Fruit fly (Drosophila melanogaster) whole organism: ENCODE measurements around the gene CG14818.

ENCODE experiments used
- CG8478 ChIP-seq: fragments of >200 bp; optimal IDR thresholded peaks from 2 replicates; lab custom pipeline; 2018; ENCODE audit warnings: inconsistent platforms
- Dll ChIP-seq: fragments of >200 bp; optimal IDR thresholded peaks from 2 replicates; lab custom pipeline; 2017
- EcR ChIP-seq, 2 experiments: fragments of >200 bp; optimal IDR thresholded peaks; 2 replicates each; lab custom pipeline; 2017; ENCODE audit warnings: missing biosample characterization in 2 of 2, missing genetic modification characterization in 2 of 2, missing genetic modification reagents in 2 of 2
- pan ChIP-seq: fragments of >200 bp; optimal IDR thresholded peaks from 2 replicates; lab custom pipeline; 2017
- psq ChIP-seq: fragments of >200 bp; optimal IDR thresholded peaks from 2 replicates; lab custom pipeline; 2017
- usp ChIP-seq: fragments of >200 bp; optimal IDR thresholded peaks from 2 replicates; lab custom pipeline; 2017; ENCODE audit warnings: missing biosample characterization, missing genetic modification characterization, mixed read lengths

CG14818 gene

dm6 chrX:1879606-1880110 is at the start of gene CG14818:
CG14818 (minus strand) TSS chrX:1879774.
- TF ChIP-seq psq (no peak), pan (lab: Kevin White, UChicago) (no peak), Dll (no peak), CG8478 (no peak), EcR (GFP tag; optimal IDR thresholded peaks at IDR 0.05; lab: Kevin White, UChicago) (no peak), usp (GFP tag; lab: Kevin White, UChicago) (no peak)

- TF ChIP-seq pan (lab: Kevin White, UChicago) (no peak), Dll (no peak), EcR (GFP tag; optimal IDR thresholded peaks at IDR 0.05; lab: Kevin White, UChicago) (no peak), psq (no peak), CG8478 (no peak), usp (GFP tag; lab: Kevin White, UChicago) (no peak)
Measured at dm6 chrX:1927473-1928306, 48.1 kb upstream of the CG14818 start, which contains the start of gene CG11596. CG11596 (plus strand) TSS chrX:1927683.

- TF ChIP-seq CG8478 (no peak), Dll (peak; percentile 26)
Measured at dm6 chrX:1922765-1923501, 43.4 kb upstream of the CG14818 start, which contains the start of the genes eIF2Bepsilon and Ocrl. eIF2Bepsilon (minus strand) TSS chrX:1922874. Ocrl (plus strand) TSS chrX:1922981.

- no peak for TF ChIP-seq psq
- TF ChIP-seq Dll: no peak
- TF ChIP-seq pan (lab: Kevin White, UChicago): no peak
- TF ChIP-seq CG8478: no peak
- no peak for TF ChIP-seq usp (GFP tag; lab: Kevin White, UChicago)
Measured at dm6 chrX:1909533-1909932, 30.0 kb upstream of the CG14818 start.

dm6 chrX:1908757-1909156 is 29.2 kb upstream of the CG14818 start, which contains the start of the genes Edem1 and Rbcn-3B:
Edem1 (minus strand) TSS chrX:1908827.
Rbcn-3B (plus strand) TSS chrX:1908920.
- TF ChIP-seq Dll (no peak), CG8478 (no peak), psq (no peak), EcR (GFP tag; optimal IDR thresholded peaks at IDR 0.05; lab: Kevin White, UChicago) (no peak), usp (GFP tag; lab: Kevin White, UChicago) (no peak), pan (lab: Kevin White, UChicago) (no peak)

- TF ChIP-seq EcR (GFP tag; optimal IDR thresholded peaks at IDR 0.05; lab: Kevin White, UChicago): no peak
- TF ChIP-seq pan (lab: Kevin White, UChicago): no peak
- TF ChIP-seq usp (GFP tag; lab: Kevin White, UChicago): no peak
- TF ChIP-seq Dll: no peak
- no peak for TF ChIP-seq CG8478
- no peak for TF ChIP-seq psq
Measured at dm6 chrX:1907727-1908264, 28.2 kb upstream of the CG14818 start, which contains the start of gene mip130. mip130 (plus strand) TSS chrX:1908239.

- TF ChIP-seq usp (GFP tag; lab: Kevin White, UChicago) (no peak), psq (no peak), pan (lab: Kevin White, UChicago) (no peak), CG8478 (no peak), EcR (GFP tag; optimal IDR thresholded peaks at IDR 0.05; lab: Kevin White, UChicago) (no peak), Dll (no peak)
Measured at dm6 chrX:1903968-1904367, 24.4 kb upstream of the CG14818 start.

dm6 chrX:1903077-1903476 is 23.5 kb upstream of the CG14818 start, which contains the start of gene CG32801:
CG32801 (minus strand) TSS chrX:1903177.
- TF ChIP-seq EcR (GFP tag; optimal IDR thresholded peaks at IDR 0.05; lab: Kevin White, UChicago): no peak

- no peak for TF ChIP-seq Dll
- TF ChIP-seq usp (GFP tag; lab: Kevin White, UChicago): no peak
Measured at dm6 chrX:1901605-1902136, 22.1 kb upstream of the CG14818 start, which contains the start of gene Ldaf1. Ldaf1 (minus strand) TSS chrX:1901911.

dm6 chrX:1900123-1900818 is 20.7 kb upstream of the CG14818 start, which contains the start of gene arm:
arm (minus strand) TSS chrX:1900646.
- TF ChIP-seq pan (lab: Kevin White, UChicago) (no peak), usp (GFP tag; lab: Kevin White, UChicago) (no peak), psq (no peak), CG8478 (no peak), Dll (no peak), EcR (GFP tag; optimal IDR thresholded peaks at IDR 0.05; lab: Kevin White, UChicago) (no peak)

dm6 chrX:1899445-1900085 is 20.0 kb upstream of the CG14818 start:
- peak; percentile 34 for TF ChIP-seq Dll
- TF ChIP-seq pan (lab: Kevin White, UChicago): no peak
- TF ChIP-seq usp (GFP tag; lab: Kevin White, UChicago): no peak
- TF ChIP-seq CG8478: no peak
- TF ChIP-seq psq: no peak
